Worm (Caenorhabditis elegans) whole organism, midembryonic: ENCODE results near the gene sprr-1.

Source experiments
- T22C8.4 ChIP-seq: fragments of 200-800 bp; sonication (Bioruptor generic); IDR thresholded peaks from 2 replicates; pipeline ENCODE4 v1.3.6; 2022; ENCODE audit warnings: missing genetic modification characterization, missing compliant biosample characterization
- cog-1 ChIP-seq: sonication (generic microtip); optimal IDR thresholded peaks from 2 replicates; lab custom pipeline; 2016; ENCODE audit warnings: missing genetic modification characterization, missing compliant biosample characterization
- flt-1 ChIP-seq: fragments of 200-800 bp; sonication (Bioruptor generic); IDR thresholded peaks from 2 replicates; pipeline ENCODE4 v1.3.6; 2022; ENCODE audit warnings: missing genetic modification characterization, missing compliant biosample characterization
- klf-2 ChIP-seq: fragments of 200-800 bp; sonication (Bioruptor generic); conservative IDR thresholded peaks from 2 replicates; pipeline ENCODE4 v1.3.6; 2022; ENCODE audit warnings: missing genetic modification reagents, missing genetic modification characterization, missing compliant biosample characterization
- med-1 ChIP-seq: sonication (generic microtip); optimal IDR thresholded peaks from 2 replicates; lab custom pipeline; 2017; ENCODE audit warnings: missing genetic modification characterization, mild to moderate bottlenecking, missing compliant biosample characterization, antibody characterized with exemption, missing genetic modification reagents; ENCODE audit not compliant: insufficient read depth
- ref-1 ChIP-seq: fragments of 200-800 bp; sonication (Bioruptor generic); conservative IDR thresholded peaks from 2 replicates; pipeline ENCODE4 v1.3.6; 2022; ENCODE audit warnings: missing genetic modification reagents, missing genetic modification characterization, missing compliant biosample characterization
- tab-1 ChIP-seq: fragments of 200-800 bp; sonication (Bioruptor generic); IDR thresholded peaks from 2 replicates; pipeline ENCODE4 v1.3.6; 2022; ENCODE audit warnings: missing genetic modification characterization, missing compliant biosample characterization
- ztf-23 ChIP-seq: fragments of 200-800 bp; sonication (Bioruptor generic); IDR thresholded peaks from 2 replicates; pipeline ENCODE4 v1.3.6; 2022; ENCODE audit warnings: missing genetic modification reagents, missing genetic modification characterization, missing compliant biosample characterization
- ztf-29 ChIP-seq: fragments of 200-800 bp; sonication (Bioruptor generic); IDR thresholded peaks from 2 replicates; pipeline ENCODE4 v1.3.6; 2022; ENCODE audit warnings: missing genetic modification reagents, missing genetic modification characterization, missing compliant biosample characterization

The sprr-1 gene

DNA sequence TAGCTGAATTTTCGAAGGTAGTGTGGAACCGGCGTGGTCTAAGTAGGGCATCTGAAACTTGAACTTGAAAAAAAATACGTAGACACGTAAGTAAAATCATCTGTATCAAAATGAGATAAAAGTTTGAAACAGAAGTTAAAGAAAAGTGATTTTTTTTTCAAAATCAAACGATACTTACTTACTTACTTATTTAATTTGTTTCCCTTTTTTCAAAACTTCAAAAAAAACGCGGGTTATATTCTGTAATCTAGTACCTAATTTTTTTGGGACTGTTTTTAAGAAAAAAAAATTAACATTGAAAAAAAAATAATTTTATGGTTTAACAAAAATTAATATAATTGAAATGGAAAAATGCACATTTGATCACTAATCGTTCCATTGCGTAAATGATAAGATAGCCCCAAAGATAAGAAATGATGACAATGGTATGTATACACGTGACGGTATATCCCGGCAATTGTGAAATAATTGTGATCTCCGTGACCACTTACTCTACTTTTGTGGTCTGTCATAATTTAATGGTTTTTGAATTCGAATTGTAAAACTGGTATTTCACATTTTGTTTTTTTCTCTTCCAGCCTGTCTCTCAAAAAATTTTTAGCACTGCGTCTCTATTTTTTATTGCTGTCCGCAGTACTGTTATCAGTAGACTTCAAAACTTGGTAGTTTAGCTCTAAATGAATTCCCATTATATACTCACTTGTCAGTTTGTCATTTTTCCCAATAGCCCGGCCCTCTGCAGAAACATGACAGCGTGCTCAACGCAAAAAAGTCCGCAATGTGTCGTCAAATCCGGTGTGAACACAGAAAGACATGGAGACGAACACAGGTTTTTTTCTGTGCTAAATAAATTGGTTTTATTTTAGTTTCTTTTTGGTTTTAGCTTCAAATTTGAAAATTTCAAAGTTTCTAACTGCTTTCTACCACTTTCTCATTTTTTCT lies 25.1 kb upstream of the sprr-1 start, which contains the start of gene mocs-1:
mocs-1 (minus strand) TSS at position 51 of the 942 bp plus-strand sequence.
- TF ChIP-seq T22C8.4 (GFP tag; lab: Robert Waterston, UW) (no peak), klf-2 (GFP tag; lab: Robert Waterston, UW) (no peak), med-1 (no peak), cog-1 (no peak), ref-1 (GFP tag; lab: Robert Waterston, UW) (no peak), ztf-29 (GFP tag; lab: Robert Waterston, UW) (no peak), tab-1 (GFP tag; lab: Robert Waterston, UW) (no peak), flt-1 (GFP tag; lab: Robert Waterston, UW) (no peak), ztf-23 (no peak)

DNA sequence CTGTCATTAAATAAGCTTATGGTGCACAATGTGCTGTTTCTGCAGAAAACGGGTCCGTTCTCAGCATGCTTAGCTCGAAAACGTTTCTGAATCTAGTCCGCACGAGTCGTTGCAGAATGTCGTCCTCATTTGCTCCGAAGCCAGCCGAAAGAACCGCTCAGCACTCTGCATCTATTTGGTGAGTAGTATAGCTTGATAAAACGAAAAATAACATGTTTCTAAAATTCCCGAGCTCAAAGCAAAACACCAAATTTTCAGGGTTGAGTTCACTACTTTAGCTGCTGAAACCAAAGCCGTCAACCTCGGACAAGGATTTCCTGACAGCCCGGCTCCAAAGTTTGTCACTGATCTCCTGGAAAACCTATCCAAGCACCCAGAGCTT lies 24.4 kb upstream of the sprr-1 start, which contains the start of gene nkat-3:
nkat-3 (plus strand) TSS at position 46 of the 382 bp plus-strand sequence.
- TF ChIP-seq klf-2 (GFP tag; lab: Robert Waterston, UW) (no peak), tab-1 (GFP tag; lab: Robert Waterston, UW) (no peak), cog-1 (no peak), T22C8.4 (GFP tag; lab: Robert Waterston, UW) (no peak), ztf-29 (GFP tag; lab: Robert Waterston, UW) (no peak), med-1 (no peak), ref-1 (GFP tag; lab: Robert Waterston, UW) (no peak), flt-1 (GFP tag; lab: Robert Waterston, UW) (no peak), ztf-23 (no peak)

DNA sequence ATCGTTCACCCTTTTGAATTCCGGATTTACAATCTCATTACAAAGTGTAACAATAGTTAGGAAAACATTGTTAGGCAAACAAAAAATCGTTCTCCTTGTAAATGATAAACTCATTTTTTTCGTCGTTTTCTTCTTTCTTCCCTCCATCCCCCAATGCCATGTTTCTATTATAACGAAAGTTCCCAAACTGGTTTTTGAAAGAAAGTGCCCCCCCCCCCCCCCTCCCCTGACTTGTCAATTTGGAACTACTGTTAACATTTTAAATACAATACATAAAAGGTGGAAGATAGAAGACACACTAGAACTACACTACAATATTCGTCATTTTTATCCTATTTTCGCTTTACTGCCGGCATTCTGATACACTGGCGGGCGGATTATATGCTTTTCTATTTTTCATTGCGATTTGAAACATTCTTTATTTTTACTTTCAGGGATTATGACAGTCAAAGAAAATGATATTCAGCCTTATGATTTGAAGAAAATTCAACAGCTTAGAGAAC lies 19.8 kb upstream of the sprr-1 start, which contains the start of gene R03A10.5:
R03A10.5 (plus strand) TSS at position 431 of the 503 bp plus-strand sequence.
- TF ChIP-seq ref-1 (GFP tag; lab: Robert Waterston, UW) = no peak
- no peak for TF ChIP-seq tab-1 (GFP tag; lab: Robert Waterston, UW)
- TF ChIP-seq med-1 = no peak
- no peak for TF ChIP-seq T22C8.4 (GFP tag; lab: Robert Waterston, UW)
- TF ChIP-seq ztf-29 (GFP tag; lab: Robert Waterston, UW) = no peak
- TF ChIP-seq klf-2 (GFP tag; lab: Robert Waterston, UW) = no peak
- no peak for TF ChIP-seq cog-1
- no peak for TF ChIP-seq ztf-23
- TF ChIP-seq flt-1 (GFP tag; lab: Robert Waterston, UW) = no peak

DNA sequence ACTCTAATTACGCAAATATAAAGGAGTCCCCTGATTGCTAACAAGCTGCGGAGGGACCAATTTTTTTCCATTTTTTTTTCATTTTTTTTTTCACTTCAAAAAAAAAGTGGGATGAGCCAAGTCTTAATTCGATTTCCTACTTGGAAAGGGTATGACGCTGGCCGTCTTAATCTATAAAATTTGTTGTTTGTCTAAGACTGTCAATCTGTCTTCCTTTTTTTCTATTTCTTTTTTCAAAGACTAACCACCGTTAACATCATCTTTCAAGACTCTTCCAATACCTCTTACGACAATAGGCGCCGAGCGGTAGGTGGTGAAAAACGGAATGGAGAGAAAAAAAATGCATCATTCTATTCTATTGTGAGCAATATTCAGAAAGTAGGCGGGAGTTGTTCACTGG lies 1.1 kb upstream of the sprr-1 start:
- TF ChIP-seq med-1 = no peak
- no peak for TF ChIP-seq klf-2 (GFP tag; lab: Robert Waterston, UW)
- TF ChIP-seq flt-1 (GFP tag; lab: Robert Waterston, UW) = no peak
- no peak for TF ChIP-seq ref-1 (GFP tag; lab: Robert Waterston, UW)
- no peak for TF ChIP-seq tab-1 (GFP tag; lab: Robert Waterston, UW)
- TF ChIP-seq T22C8.4 (GFP tag; lab: Robert Waterston, UW) = no peak
- no peak for TF ChIP-seq cog-1
- TF ChIP-seq ztf-29 (GFP tag; lab: Robert Waterston, UW) = no peak
- no peak for TF ChIP-seq ztf-23

DNA sequence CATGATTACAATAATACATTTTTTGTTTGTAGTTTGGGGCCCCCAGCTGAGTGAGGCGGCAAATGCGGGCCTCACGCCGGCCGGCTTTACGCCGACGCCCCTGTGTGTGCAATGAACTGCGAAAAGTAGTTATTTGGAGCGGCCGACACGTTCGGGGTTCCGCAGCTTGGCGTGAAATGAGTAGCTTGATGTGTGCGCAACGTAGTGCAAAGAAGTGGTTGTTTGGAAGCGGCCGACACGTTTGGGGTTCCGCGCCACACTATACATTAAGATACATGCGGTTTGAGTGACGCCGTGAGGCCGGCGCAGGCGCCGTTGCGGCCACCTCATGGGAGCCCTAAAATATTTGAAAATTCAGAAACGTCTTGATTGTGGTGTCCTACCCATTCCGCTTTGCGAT lies 2.6 kb downstream of the sprr-1 start:
- TF ChIP-seq klf-2 (GFP tag; lab: Robert Waterston, UW) = no peak
- no peak for TF ChIP-seq med-1
- TF ChIP-seq ztf-29 (GFP tag; lab: Robert Waterston, UW) = no peak
- TF ChIP-seq ztf-23 = no peak
- no peak for TF ChIP-seq flt-1 (GFP tag; lab: Robert Waterston, UW)
- TF ChIP-seq cog-1 = no peak
- no peak for TF ChIP-seq ref-1 (GFP tag; lab: Robert Waterston, UW)
- no peak for TF ChIP-seq T22C8.4 (GFP tag; lab: Robert Waterston, UW)
- TF ChIP-seq tab-1 (GFP tag; lab: Robert Waterston, UW) = no peak

DNA sequence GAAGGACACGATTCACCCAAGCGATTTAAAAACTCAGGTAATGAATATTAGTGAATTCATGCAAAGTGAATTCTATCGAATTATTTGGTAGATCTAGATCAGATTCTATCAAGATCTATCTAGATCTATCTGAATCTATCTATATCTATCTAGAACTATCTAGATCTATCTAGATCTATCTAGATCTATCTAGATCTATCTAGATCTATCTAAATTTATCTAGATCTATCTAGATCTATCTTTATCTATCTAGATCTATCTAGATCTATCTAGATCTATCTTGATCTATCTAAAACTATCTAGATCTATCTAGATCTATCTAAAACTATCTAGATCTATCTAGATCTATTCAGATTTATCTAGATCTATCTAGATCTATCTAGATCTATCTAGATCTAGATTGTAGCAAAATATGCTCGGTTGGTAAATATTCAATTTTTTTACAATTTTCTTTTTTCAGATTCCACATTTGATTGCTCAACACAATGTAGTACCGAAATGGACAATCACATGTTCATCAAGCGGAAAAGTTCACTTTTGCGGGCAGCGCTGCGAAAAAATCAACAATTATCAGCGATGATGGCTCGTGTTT lies 4.0 kb downstream of the sprr-1 start:
- TF ChIP-seq tab-1 (GFP tag; lab: Robert Waterston, UW) (no peak), flt-1 (GFP tag; lab: Robert Waterston, UW) (no peak), klf-2 (GFP tag; lab: Robert Waterston, UW) (no peak), T22C8.4 (GFP tag; lab: Robert Waterston, UW) (no peak), ztf-23 (no peak), med-1 (no peak), ref-1 (GFP tag; lab: Robert Waterston, UW) (no peak), cog-1 (no peak), ztf-29 (GFP tag; lab: Robert Waterston, UW) (no peak)

DNA sequence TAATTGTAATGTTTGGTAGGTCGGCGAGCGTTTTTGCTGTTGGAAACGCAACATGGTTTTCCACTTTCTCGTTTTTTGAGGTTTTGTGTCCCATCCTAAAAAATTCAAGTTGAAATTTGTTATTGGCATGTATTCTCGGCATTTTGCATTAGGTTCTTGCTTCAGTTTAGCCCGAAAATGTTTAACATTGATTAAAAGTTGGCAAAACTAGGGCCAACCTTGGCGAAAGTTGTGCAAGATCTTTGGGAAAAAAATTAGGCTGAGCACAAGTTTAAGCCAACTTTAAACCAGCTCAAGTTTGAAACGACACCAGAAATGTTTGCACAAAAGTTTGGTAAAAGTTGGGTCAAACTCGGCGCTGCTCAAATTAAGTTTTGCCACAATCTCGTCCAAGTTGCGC lies 11.2 kb downstream of the sprr-1 start, which contains the start of gene exc-1:
exc-1 (minus strand) TSS at position 101 of the 400 bp plus-strand sequence.
- TF ChIP-seq cog-1 (no peak), ref-1 (GFP tag; lab: Robert Waterston, UW) (no peak), ztf-23 (no peak)

DNA sequence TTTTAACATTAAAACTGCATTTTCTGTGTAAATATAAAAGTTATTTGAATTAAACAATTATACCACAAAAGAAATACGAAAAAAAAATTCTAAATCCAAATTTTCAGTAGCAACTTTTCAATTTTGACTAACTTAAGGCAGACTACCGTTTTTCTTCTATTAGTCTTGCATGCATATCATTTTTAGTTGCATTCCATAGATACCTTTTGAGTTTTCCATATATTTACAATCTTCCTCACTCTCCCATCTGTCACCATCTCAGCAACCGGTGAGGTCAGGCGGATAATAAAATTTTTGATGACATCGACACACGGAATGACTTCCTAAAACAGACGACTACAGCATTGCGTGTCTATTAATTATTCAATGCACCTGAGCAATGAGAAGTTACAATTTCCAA lies 12.6 kb downstream of the sprr-1 start, which contains the start of gene gcy-36:
gcy-36 (plus strand) TSS at position 301 of the 400 bp plus-strand sequence.
- TF ChIP-seq T22C8.4 (GFP tag; lab: Robert Waterston, UW) = no peak
- TF ChIP-seq ref-1 (GFP tag; lab: Robert Waterston, UW) = no peak
- TF ChIP-seq klf-2 (GFP tag; lab: Robert Waterston, UW) = no peak
- TF ChIP-seq ztf-29 (GFP tag; lab: Robert Waterston, UW) = no peak

DNA sequence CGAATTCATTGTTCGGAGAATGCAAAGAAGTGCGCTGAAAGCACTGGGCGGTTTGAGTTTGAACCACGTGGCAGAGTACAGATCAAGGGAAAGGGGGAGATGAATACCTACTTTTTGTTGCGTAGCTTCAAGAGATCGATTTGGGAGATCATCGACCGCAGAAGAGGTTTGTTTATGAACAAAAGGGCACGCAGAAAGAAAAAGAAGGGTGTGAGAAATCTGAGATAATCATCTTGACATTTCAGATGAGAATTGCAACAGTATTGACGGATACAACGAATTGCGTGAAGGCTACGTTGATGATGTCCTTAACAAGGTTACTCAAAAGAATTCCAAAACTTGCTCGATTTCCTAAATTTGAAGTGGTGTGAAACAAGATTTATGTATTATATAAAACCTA lies 19.2 kb downstream of the sprr-1 start:
- TF ChIP-seq med-1 (no peak), cog-1 (no peak), ztf-29 (GFP tag; lab: Robert Waterston, UW) (no peak), tab-1 (GFP tag; lab: Robert Waterston, UW) (no peak), flt-1 (GFP tag; lab: Robert Waterston, UW) (no peak), klf-2 (GFP tag; lab: Robert Waterston, UW) (no peak), ztf-23 (no peak), T22C8.4 (GFP tag; lab: Robert Waterston, UW) (no peak), ref-1 (GFP tag; lab: Robert Waterston, UW) (no peak)
